Worm (Caenorhabditis elegans): ENCODE measurements around the gene ttr-9.

ce11 chrIV:9537500-9537899 is 31.3 kb upstream of the ttr-9 start:
- TF ChIP-seq fkh-10 (GFP tag; optimal IDR thresholded peaks at IDR 0.05) (no peak), mdl-1 (tag; optimal IDR thresholded peaks at IDR 0.05) (no peak), snpc-4 (tag; optimal IDR thresholded peaks at IDR 0.05) (no peak), egl-27 (tag; optimal IDR thresholded peaks at IDR 0.05) (no peak), ceh-28 (tag; optimal IDR thresholded peaks at IDR 0.05) (no peak), lin-39 (tag; optimal IDR thresholded peaks at IDR 0.05) (no peak), nhr-237 (tag; optimal IDR thresholded peaks at IDR 0.05) (no peak)
